Fruit fly (Drosophila melanogaster) whole organism, embryonic: ENCODE results near the gene amos.

Source experiments
- CG12744 ChIP-seq: fragments of 200-800 bp; sonication (Bioruptor generic); optimal IDR thresholded peaks from 2 replicates; lab custom pipeline; 2016; ENCODE audit warnings: missing biosample characterization, missing genetic modification characterization
- CG8281 ChIP-seq: fragments of 200-800 bp; sonication (Bioruptor generic); optimal IDR thresholded peaks from 2 replicates; lab custom pipeline; 2018; ENCODE audit warnings: missing biosample characterization, mild to moderate bottlenecking, missing genetic modification characterization, moderate library complexity

DNA sequence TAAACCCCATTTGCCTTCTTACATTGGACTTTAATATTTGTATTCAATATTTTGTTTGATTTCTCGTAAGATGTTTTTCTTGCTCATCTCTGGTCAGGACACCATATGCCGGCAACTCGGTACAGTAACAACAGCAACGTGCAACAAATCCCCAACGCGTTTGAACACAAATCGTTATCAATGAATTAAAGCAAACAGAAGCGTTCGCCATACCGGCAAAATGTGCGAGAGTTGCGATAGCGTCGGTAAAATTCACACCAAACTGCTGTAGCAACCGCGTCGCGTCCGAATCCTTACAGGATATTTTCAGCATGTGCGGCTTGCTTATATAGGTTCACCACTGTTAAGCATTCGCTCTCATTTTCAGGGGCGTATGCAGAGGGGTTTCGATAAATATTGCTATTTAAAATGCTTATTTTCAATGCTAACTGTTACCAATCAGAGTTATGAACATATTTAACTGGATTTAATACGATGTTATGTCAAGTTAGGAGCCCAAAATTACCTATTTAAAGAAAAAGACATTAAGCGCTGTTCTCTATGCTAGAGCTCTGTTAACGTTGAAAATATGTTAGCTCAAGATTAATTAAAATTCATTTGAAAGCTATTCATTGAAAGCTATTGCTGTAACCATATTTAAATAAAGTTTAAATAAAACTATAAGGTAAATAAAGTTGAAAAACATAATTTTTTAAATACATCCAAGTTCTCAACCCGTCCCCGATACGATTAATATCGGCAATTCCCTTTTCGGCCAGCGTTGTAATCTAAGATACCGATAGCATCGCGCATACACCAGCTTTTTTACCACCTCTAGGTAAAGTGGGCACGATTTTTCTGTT, 6.4 kb downstream of the amos start, which contains the start of the genes Pde11 and CG15160:
- TF ChIP-seq CG8281 (tag; lab: Kevin White, UChicago) (no peak), CG12744 (GFP tag; lab: Kevin White, UChicago) (no peak)
